Fruit fly (Drosophila melanogaster): ENCODE data around the gene Jon99Fi.

The Jon99Fi gene

DNA sequence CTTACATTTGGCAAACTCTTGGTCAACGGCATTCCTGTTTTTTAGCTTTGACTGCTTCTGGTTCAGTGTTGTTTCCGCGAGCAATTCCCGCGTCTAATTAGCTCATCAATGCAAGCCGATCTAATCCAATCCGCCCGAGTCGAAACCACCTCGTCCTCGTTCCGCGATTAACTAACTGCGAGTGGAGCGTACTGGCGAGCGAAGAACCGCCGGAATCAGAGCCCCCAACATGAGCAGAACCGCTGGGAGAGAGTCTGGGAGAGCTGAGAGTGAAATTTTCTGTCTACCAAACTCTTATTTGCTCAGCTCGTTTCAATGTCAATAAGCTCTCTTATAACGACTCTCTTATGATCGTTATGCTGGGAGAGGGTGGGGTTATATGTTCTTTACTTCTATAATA, 38.5 kb upstream of the Jon99Fi start:
- TF ChIP-seq CG14014 (GFP tag; IDR thresholded peaks at IDR 0.05) (no peak; the same call in 1 of the 2 replicates), Dp (GFP tag; optimal IDR thresholded peaks at IDR 0.05) (no peak), tio (GFP tag; optimal IDR thresholded peaks at IDR 0.05) (peak; percentile 88), CG5245 (GFP tag; optimal IDR thresholded peaks at IDR 0.05) (peak; percentile 70), C15 (GFP tag; IDR thresholded peaks at IDR 0.05) (peak; percentile 85; the same call in 1 of the 3 replicates), CG11696 (GFP tag; IDR thresholded peaks at IDR 0.05) (peak; percentile 82), Ada2b (GFP tag; IDR thresholded peaks at IDR 0.05) (peak; percentile 51; the same call in 1 of the 2 replicates), so (GFP tag; IDR thresholded peaks at IDR 0.05) (peak; percentile 56; the same call in 2 of the 3 replicates), sob (GFP tag; IDR thresholded peaks at IDR 0.05) (peak; percentile 86), NFAT (GFP tag; IDR thresholded peaks at IDR 0.05) (peak; percentile 79; the same call in 1 of the 2 replicates), ara (GFP tag; IDR thresholded peaks at IDR 0.05) (peak; percentile 74), tgo (GFP tag; IDR thresholded peaks at IDR 0.05) (peak; percentile 56; the same call in 2 of the 3 replicates), Sin3A (optimal IDR thresholded peaks at IDR 0.05) (no peak), slbo (GFP tag; IDR thresholded peaks at IDR 0.05) (peak; percentile 81), CG14050 (GFP tag; IDR thresholded peaks at IDR 0.05) (no peak), CG12659 (GFP tag; optimal IDR thresholded peaks at IDR 0.05) (peak; percentile 67), CG4424 (GFP tag; optimal IDR thresholded peaks at IDR 0.05) (peak; percentile 0), CG9437 (GFP tag; optimal IDR thresholded peaks at IDR 0.05) (peak; percentile 12), Kr (GFP tag; optimal IDR thresholded peaks at IDR 0.05) (no peak), CG3847 (GFP tag; IDR thresholded peaks at IDR 0.05) (peak; percentile 21; the same call in 1 of the 2 replicates), CG11695 (GFP tag; IDR thresholded peaks at IDR 0.05) (peak; percentile 84), Meics (GFP tag; optimal IDR thresholded peaks at IDR 0.05) (peak; percentile 76), Atf6 (GFP tag; IDR thresholded peaks at IDR 0.05) (peak; percentile 30; the same call in 1 of the 2 replicates), CG13424 (tag; optimal IDR thresholded peaks at IDR 0.05) (no peak), mirr (GFP tag; optimal IDR thresholded peaks at IDR 0.05) (peak; percentile 73), ERR (GFP tag; optimal IDR thresholded peaks at IDR 0.05) (peak; percentile 71), CG6683 (GFP tag; optimal IDR thresholded peaks at IDR 0.05) (peak; percentile 72), lmd (GFP tag; IDR thresholded peaks at IDR 0.05) (peak; percentile 31; the same call in 1 of the 2 replicates), Ets65A (GFP tag) (no peak), bowl (GFP tag; IDR thresholded peaks at IDR 0.05) (no peak), Fer2 (tag; optimal IDR thresholded peaks at IDR 0.05) (peak; percentile 17), dan (GFP tag; IDR thresholded peaks at IDR 0.05) (no peak), Xrp1 (GFP tag; IDR thresholded peaks at IDR 0.05) (no peak; the same call in 1 of the 2 replicates), D (optimal IDR thresholded peaks at IDR 0.05) (no peak), D (GFP tag; optimal IDR thresholded peaks at IDR 0.05) (peak; percentile 75), yki (optimal IDR thresholded peaks at IDR 0.05) (peak; percentile 57), seq (GFP tag; IDR thresholded peaks at IDR 0.05) (peak; percentile 90), CG7987 (GFP tag; optimal IDR thresholded peaks at IDR 0.05) (peak; percentile 88), Poxn (GFP tag; IDR thresholded peaks at IDR 0.05) (peak; percentile 47; the same call in 1 of the 2 replicates), az2 (GFP tag; optimal IDR thresholded peaks at IDR 0.05) (peak; percentile 45), CG12942 (GFP tag; optimal IDR thresholded peaks at IDR 0.05) (peak; percentile 79), CG3281 (GFP tag; optimal IDR thresholded peaks at IDR 0.05) (peak; percentile 80), CG34376 (GFP tag; optimal IDR thresholded peaks at IDR 0.05) (peak; percentile 73), Ravus (GFP tag; IDR thresholded peaks at IDR 0.05) (peak; percentile 26; the same call in 1 of the 2 replicates), br (optimal IDR thresholded peaks at IDR 0.05) (no peak), CG10431 (GFP tag; optimal IDR thresholded peaks at IDR 0.05) (peak; percentile 70), CG11085 (GFP tag; IDR thresholded peaks at IDR 0.05) (peak; percentile 85; the same call in 1 of the 2 replicates), Awh (GFP tag; IDR thresholded peaks at IDR 0.05) (peak; percentile 96), CG7372 (GFP tag; IDR thresholded peaks at IDR 0.05) (peak; percentile 25; the same call in 1 of the 2 replicates), CG4820 (GFP tag; optimal IDR thresholded peaks at IDR 0.05) (peak; percentile 47), YL-1 (GFP tag; optimal IDR thresholded peaks at IDR 0.05) (peak; percentile 80), fd64A (GFP tag; optimal IDR thresholded peaks at IDR 0.05) (peak; percentile 79), CG3995 (GFP tag; optimal IDR thresholded peaks at IDR 0.05) (no peak)
